Worm (Caenorhabditis elegans) whole organism, young adult: Measurements from ENCODE around the gene rpy-1.

Experiments used
- C06A6.2 ChIP-seq: fragments of 200-800 bp; sonication (Bioruptor generic); conservative IDR thresholded peaks from 2 replicates; pipeline ENCODE4 v1.3.6; 2022; ENCODE audit warnings: missing genetic modification characterization, missing compliant biosample characterization
- F23B12.7 ChIP-seq: sonication (generic microtip); optimal IDR thresholded peaks from 2 replicates; lab custom pipeline; 2017; ENCODE audit warnings: missing genetic modification characterization, mild to moderate bottlenecking, missing compliant biosample characterization, antibody characterized with exemption, moderate library complexity; ENCODE audit not compliant: insufficient read depth
- F55B11.4 ChIP-seq: sonication (generic microtip); optimal IDR thresholded peaks from 2 replicates; lab custom pipeline; 2016; ENCODE audit warnings: missing compliant biosample characterization, missing genetic modification characterization, borderline replicate concordance; ENCODE audit not compliant: insufficient read depth
- F57A8.1 ChIP-seq: fragments of 200-800 bp; sonication (Bioruptor generic); optimal IDR thresholded peaks from 2 replicates; lab custom pipeline; 2018; ENCODE audit warnings: mild to moderate bottlenecking, missing genetic modification characterization, moderate library complexity, missing compliant biosample characterization
- K12H6.12 ChIP-seq: fragments of 200-800 bp; sonication (Bioruptor generic); optimal IDR thresholded peaks from 2 replicates; lab custom pipeline; 2018; ENCODE audit warnings: mild to moderate bottlenecking, missing genetic modification characterization, missing compliant biosample characterization
- Y53F4B.3 ChIP-seq: fragments of 200-800 bp; sonication (Bioruptor generic); IDR thresholded peaks from 2 replicates; pipeline ENCODE4 v1.3.6; 2022; ENCODE audit warnings: missing genetic modification reagents, missing genetic modification characterization, missing compliant biosample characterization
- atf-7 ChIP-seq: sonication (generic microtip); optimal IDR thresholded peaks from 2 replicates; lab custom pipeline; 2017; ENCODE audit warnings: mild to moderate bottlenecking, missing genetic modification characterization, missing compliant biosample characterization
- ccch-3 ChIP-seq: fragments of 200-800 bp; sonication (Bioruptor generic); optimal IDR thresholded peaks from 2 replicates; lab custom pipeline; 2018; ENCODE audit warnings: mild to moderate bottlenecking, missing genetic modification characterization, missing compliant biosample characterization
- cebp-2 ChIP-seq: fragments of 200-800 bp; sonication (Bioruptor generic); IDR thresholded peaks from 2 replicates; pipeline ENCODE4 v1.3.6; 2022; ENCODE audit warnings: missing genetic modification characterization, missing compliant biosample characterization
- ceh-27 ChIP-seq: fragments of 200-800 bp; sonication (Bioruptor generic); optimal IDR thresholded peaks from 2 replicates; lab custom pipeline; 2018; ENCODE audit warnings: mild to moderate bottlenecking, missing genetic modification characterization, moderate library complexity, missing compliant biosample characterization
- chd-7 ChIP-seq: sonication (generic microtip); optimal IDR thresholded peaks from 2 replicates; lab custom pipeline; 2016; ENCODE audit warnings: mild to moderate bottlenecking, missing genetic modification characterization, moderate library complexity, missing compliant biosample characterization
- egl-18 ChIP-seq: fragments of 200-800 bp; sonication (Bioruptor generic); IDR thresholded peaks from 2 replicates; pipeline ENCODE4 v1.3.6; 2022; ENCODE audit warnings: missing genetic modification reagents, missing genetic modification characterization, missing compliant biosample characterization
- egrh-3 ChIP-seq: fragments of 200-800 bp; sonication (Bioruptor generic); IDR thresholded peaks from 2 replicates; pipeline ENCODE4 v1.3.6; 2022; ENCODE audit warnings: missing genetic modification reagents, missing genetic modification characterization, missing compliant biosample characterization
- ets-4 ChIP-seq: fragments of 200-800 bp; sonication (Bioruptor generic); optimal IDR thresholded peaks from 2 replicates; lab custom pipeline; 2018; ENCODE audit warnings: mild to moderate bottlenecking, missing genetic modification characterization, missing compliant biosample characterization
- fkh-3 ChIP-seq: sonication (generic microtip); optimal IDR thresholded peaks from 2 replicates; lab custom pipeline; 2016; ENCODE audit warnings: mild to moderate bottlenecking, missing genetic modification characterization, missing compliant biosample characterization
- gei-17 ChIP-seq: fragments of 200-800 bp; sonication (Bioruptor generic); optimal IDR thresholded peaks from 2 replicates; lab custom pipeline; 2018; ENCODE audit warnings: mild to moderate bottlenecking, missing genetic modification characterization, missing compliant biosample characterization
- hmg-1.2 ChIP-seq: fragments of 200-800 bp; sonication (Bioruptor generic); IDR thresholded peaks from 2 replicates; pipeline ENCODE4 v1.3.6; 2022; ENCODE audit warnings: missing genetic modification reagents, missing genetic modification characterization, missing compliant biosample characterization
- hrde-1 ChIP-seq: sonication (generic microtip); optimal IDR thresholded peaks from 2 replicates; lab custom pipeline; 2016; ENCODE audit warnings: missing genetic modification characterization, mild to moderate bottlenecking, missing compliant biosample characterization, moderate library complexity, missing genotype, missing genetic modification reagents, borderline replicate concordance
- let-607 ChIP-seq, 2 experiments: fragments of 200-800 bp in 1 of 2; sonication (Bioruptor generic) in 1 of 2; sonication (generic microtip) in 1 of 2; optimal IDR thresholded peaks; 2 replicates each; lab custom pipeline; 2016 to 2018; ENCODE audit warnings: mild to moderate bottlenecking in 2 of 2, missing compliant biosample characterization in 2 of 2, missing genetic modification characterization in 2 of 2, moderate library complexity in 2 of 2, missing genotype in 1 of 2
- lin-35 ChIP-seq, 3 experiments: fragments of 150-350 bp in 2 of 3; sonication (generic microtip) in 1 of 3; optimal IDR thresholded peaks; 2 replicates each; lab custom pipeline; 2014 to 2018; ENCODE audit warnings: missing biosample characterization in 3 of 3, missing genetic modification characterization in 3 of 3, missing genetic modification reagents in 3 of 3
- lin-54 ChIP-seq: fragments of 200-800 bp; sonication (Bioruptor generic); optimal IDR thresholded peaks from 2 replicates; lab custom pipeline; 2018; ENCODE audit warnings: mild to moderate bottlenecking, missing genetic modification characterization, missing compliant biosample characterization
- mxl-1 ChIP-seq: sonication (generic microtip); optimal IDR thresholded peaks from 2 replicates; lab custom pipeline; 2016; ENCODE audit warnings: missing genetic modification characterization, missing compliant biosample characterization
- nfya-1 ChIP-seq: sonication (generic microtip); optimal IDR thresholded peaks from 2 replicates; lab custom pipeline; 2017; ENCODE audit warnings: antibody characterized with exemption, missing compliant biosample characterization, missing genetic modification characterization, borderline replicate concordance; ENCODE audit not compliant: insufficient read depth
- nhr-80 ChIP-seq: sonication (generic microtip); optimal IDR thresholded peaks from 2 replicates; lab custom pipeline; 2016; ENCODE audit warnings: missing genetic modification characterization, missing compliant biosample characterization
- pha-4 ChIP-seq: fragments of 150-350 bp; sonication (generic microtip); optimal IDR thresholded peaks from 2 replicates; lab custom pipeline; 2014; ENCODE audit warnings: missing biosample characterization, missing genetic modification reagents, missing genetic modification characterization
- snpc-1.3 ChIP-seq: sonication (generic microtip); optimal IDR thresholded peaks from 2 replicates; lab custom pipeline; 2017; ENCODE audit warnings: missing genetic modification characterization, mild to moderate bottlenecking, missing compliant biosample characterization, antibody characterized with exemption, moderate library complexity, missing genotype, missing genetic modification reagents; ENCODE audit not compliant: insufficient read depth
- somi-1 ChIP-seq: fragments of 200-800 bp; sonication (Bioruptor generic); optimal IDR thresholded peaks from 2 replicates; lab custom pipeline; 2018; ENCODE audit warnings: mild to moderate bottlenecking, missing genetic modification characterization, missing compliant biosample characterization
- tbp1 ChIP-seq: fragments of 200-800 bp; sonication (Bioruptor generic); optimal IDR thresholded peaks from 2 replicates; lab custom pipeline; 2018; ENCODE audit warnings: mild to moderate bottlenecking, missing genetic modification characterization, missing compliant biosample characterization
- tlf-1 ChIP-seq: fragments of 200-800 bp; sonication (Bioruptor generic); optimal IDR thresholded peaks from 2 replicates; lab custom pipeline; 2018; ENCODE audit warnings: mild to moderate bottlenecking, missing genetic modification characterization, missing compliant biosample characterization
- unc-62 ChIP-seq: fragments of 150-350 bp; optimal IDR thresholded peaks from 2 replicates; lab custom pipeline; 2014; ENCODE audit warnings: missing biosample characterization, missing genetic modification reagents, missing genetic modification characterization
- xnd-1 ChIP-seq: sonication (generic microtip); optimal IDR thresholded peaks from 2 replicates; lab custom pipeline; 2016; ENCODE audit warnings: missing genotype, missing genetic modification reagents, missing genetic modification characterization, missing compliant biosample characterization
- zfh-2 ChIP-seq: fragments of 200-800 bp; sonication (Bioruptor generic); conservative IDR thresholded peaks from 2 replicates; pipeline ENCODE4 v1.3.6; 2022; ENCODE audit warnings: missing genetic modification reagents, missing genetic modification characterization, missing compliant biosample characterization
- ztf-22 ChIP-seq: fragments of 200-800 bp; sonication (Bioruptor generic); optimal IDR thresholded peaks from 2 replicates; lab custom pipeline; 2018; ENCODE audit warnings: mild to moderate bottlenecking, missing genetic modification characterization, moderate library complexity, missing compliant biosample characterization
- ztf-26 ChIP-seq: sonication (generic microtip); optimal IDR thresholded peaks from 2 replicates; lab custom pipeline; 2017; ENCODE audit warnings: missing genetic modification characterization, missing compliant biosample characterization

rpy-1 gene

DNA sequence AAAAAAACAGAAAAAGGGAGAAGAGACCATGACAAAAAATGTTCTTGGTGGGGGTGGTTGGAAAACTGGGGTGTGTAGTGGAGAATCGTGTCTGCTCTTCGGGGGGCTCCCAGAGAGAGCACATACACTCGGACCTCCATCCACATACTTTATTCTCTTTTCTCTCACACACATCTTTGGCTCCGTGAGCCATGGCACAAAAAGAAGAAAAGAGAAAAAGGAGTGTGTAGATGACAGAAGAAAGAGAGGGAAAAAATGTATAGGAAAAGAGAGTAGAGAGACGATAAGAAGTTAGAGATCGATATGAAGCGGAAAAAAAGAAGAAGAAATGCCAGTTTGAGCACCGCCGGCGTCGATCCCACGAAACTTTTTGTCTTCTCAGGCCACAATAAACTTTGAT, 3.5 kb upstream of the rpy-1 start:
- TF ChIP-seq mxl-1 (no peak), zfh-2 (GFP tag; lab: Robert Waterston, UW) (peak; percentile 26; the same call in 1 of the 2 replicates), hmg-1.2 (0 out of 2 replicates have a peak, but pooled peaks have one; percentile 17)

DNA sequence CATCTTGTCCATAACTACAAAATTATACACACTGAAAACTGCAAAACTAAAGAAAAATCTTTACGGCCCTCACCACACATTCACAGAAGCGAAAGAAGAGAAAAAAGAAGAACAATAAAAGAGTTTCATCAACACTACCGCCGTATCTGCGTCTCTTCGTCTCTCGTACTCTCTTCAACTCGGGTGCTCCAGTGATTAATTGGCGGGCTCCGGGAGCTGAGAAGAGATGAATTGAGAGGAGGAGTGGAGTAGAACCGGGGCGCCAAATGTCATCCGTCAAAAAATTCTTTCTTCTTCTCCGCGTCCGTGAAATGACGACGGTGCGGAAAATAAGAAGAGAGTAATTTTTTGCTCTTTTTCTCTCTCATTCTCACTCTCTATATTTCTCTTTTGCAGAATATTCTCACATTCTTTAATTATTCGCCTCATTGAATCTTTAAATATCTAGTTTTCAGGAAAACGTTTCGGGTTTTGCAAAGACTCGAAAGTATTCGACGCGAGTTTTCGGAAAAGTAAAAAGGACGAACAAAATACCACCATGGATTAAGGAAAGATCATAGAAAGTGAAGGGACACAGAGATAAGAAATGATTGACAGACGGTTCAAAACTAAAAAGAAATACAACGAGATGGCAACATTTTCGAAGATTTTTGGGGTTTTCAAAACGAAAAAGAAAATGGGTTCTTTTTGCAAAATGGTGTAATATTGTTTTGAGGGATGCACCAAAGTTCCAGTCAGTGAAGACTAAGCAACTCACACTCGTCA, 2.2 kb upstream of the rpy-1 start:
- no peak for TF ChIP-seq Y53F4B.3 (GFP tag; lab: Robert Waterston, UW)
- TF ChIP-seq snpc-1.3 (tag; lab: Kevin White, UChicago): no peak
- peak; percentile 21 for TF ChIP-seq somi-1 (GFP tag; lab: Kevin White, UChicago)
- TF ChIP-seq pha-4 (tag; lab: Kevin White, UChicago): no peak
- TF ChIP-seq ztf-26 (tag; lab: Kevin White, UChicago): no peak
- no peak for TF ChIP-seq let-607 (tag; optimal IDR thresholded peaks at IDR 0.05; lab: Kevin White, UChicago)
- TF ChIP-seq hmg-1.2: peak; percentile 51; the same call in 1 of the 2 replicates
- no peak for TF ChIP-seq lin-35 (GFP tag; optimal IDR thresholded peaks at IDR 0.05; lab: Kevin White, UChicago)

- no peak for TF ChIP-seq ztf-22
- no peak for TF ChIP-seq K12H6.12 (tag; lab: Kevin White, UChicago)
- TF ChIP-seq egrh-3 (GFP tag; lab: Robert Waterston, UW): no peak
- TF ChIP-seq F23B12.7: no peak
- no peak for TF ChIP-seq egl-18
- TF ChIP-seq C06A6.2 (GFP tag; lab: Robert Waterston, UW): no peak
- TF ChIP-seq F57A8.1 (GFP tag; lab: Kevin White, UChicago): no peak
- no peak for TF ChIP-seq lin-54 (GFP tag; lab: Kevin White, UChicago)
- no peak for TF ChIP-seq gei-17 (GFP tag; lab: Kevin White, UChicago)
- TF ChIP-seq hrde-1 (tag; lab: Kevin White, UChicago): no peak
- no peak for TF ChIP-seq F55B11.4 (tag; lab: Kevin White, UChicago)
- no peak for TF ChIP-seq nfya-1
- TF ChIP-seq, all 124 proteins: peak for 0
Observed at ce11 chrII:6706552-6707091, 1.2 kb upstream of the rpy-1 start.

- no peak for TF ChIP-seq ceh-27
- no peak for TF ChIP-seq F23B12.7
- TF ChIP-seq ets-4 (GFP tag; lab: Kevin White, UChicago): peak; percentile 19
- TF ChIP-seq egrh-3 (GFP tag; lab: Robert Waterston, UW): no peak
- peak; percentile 30 for TF ChIP-seq ztf-22
- TF ChIP-seq cebp-2 (GFP tag; lab: Robert Waterston, UW): no peak
- no peak for TF ChIP-seq tbp1 (GFP tag; lab: Kevin White, UChicago)
- no peak for TF ChIP-seq xnd-1 (tag; lab: Kevin White, UChicago)
- no peak for TF ChIP-seq ccch-3 (GFP tag; lab: Kevin White, UChicago)
- peak; percentile 30 for TF ChIP-seq atf-7
- no peak for TF ChIP-seq tlf-1 (GFP tag; lab: Kevin White, UChicago)
- peak; percentile 86 for TF ChIP-seq nhr-80
- no peak for TF ChIP-seq chd-7 (tag; lab: Kevin White, UChicago)
- TF ChIP-seq fkh-3: no peak
- TF ChIP-seq unc-62 (GFP tag; lab: Kevin White, UChicago): no peak
- TF ChIP-seq, all 124 proteins: peak for 4
Observed at ce11 chrII:6701497-6701896, 3.9 kb downstream of the rpy-1 start, which contains the start of gene C18H9.6. TSS of gene C18H9.6 (minus strand) at chrII:6701625.
